Worm (Caenorhabditis elegans) whole organism, midembryonic: ENCODE results near the gene F53B7.4.

Experiments used
- cog-1 ChIP-seq: sonication (generic microtip); optimal IDR thresholded peaks from 2 replicates; lab custom pipeline; 2016; ENCODE audit warnings: missing genetic modification characterization, missing compliant biosample characterization
- klf-2 ChIP-seq: fragments of 200-800 bp; sonication (Bioruptor generic); conservative IDR thresholded peaks from 2 replicates; pipeline ENCODE4 v1.3.6; 2022; ENCODE audit warnings: missing genetic modification reagents, missing genetic modification characterization, missing compliant biosample characterization
- ref-1 ChIP-seq: fragments of 200-800 bp; sonication (Bioruptor generic); conservative IDR thresholded peaks from 2 replicates; pipeline ENCODE4 v1.3.6; 2022; ENCODE audit warnings: missing genetic modification reagents, missing genetic modification characterization, missing compliant biosample characterization
- tab-1 ChIP-seq: fragments of 200-800 bp; sonication (Bioruptor generic); IDR thresholded peaks from 2 replicates; pipeline ENCODE4 v1.3.6; 2022; ENCODE audit warnings: missing genetic modification characterization, missing compliant biosample characterization
- ztf-23 ChIP-seq: fragments of 200-800 bp; sonication (Bioruptor generic); IDR thresholded peaks from 2 replicates; pipeline ENCODE4 v1.3.6; 2022; ENCODE audit warnings: missing genetic modification reagents, missing genetic modification characterization, missing compliant biosample characterization
- ztf-29 ChIP-seq: fragments of 200-800 bp; sonication (Bioruptor generic); IDR thresholded peaks from 2 replicates; pipeline ENCODE4 v1.3.6; 2022; ENCODE audit warnings: missing genetic modification reagents, missing genetic modification characterization, missing compliant biosample characterization

DNA sequence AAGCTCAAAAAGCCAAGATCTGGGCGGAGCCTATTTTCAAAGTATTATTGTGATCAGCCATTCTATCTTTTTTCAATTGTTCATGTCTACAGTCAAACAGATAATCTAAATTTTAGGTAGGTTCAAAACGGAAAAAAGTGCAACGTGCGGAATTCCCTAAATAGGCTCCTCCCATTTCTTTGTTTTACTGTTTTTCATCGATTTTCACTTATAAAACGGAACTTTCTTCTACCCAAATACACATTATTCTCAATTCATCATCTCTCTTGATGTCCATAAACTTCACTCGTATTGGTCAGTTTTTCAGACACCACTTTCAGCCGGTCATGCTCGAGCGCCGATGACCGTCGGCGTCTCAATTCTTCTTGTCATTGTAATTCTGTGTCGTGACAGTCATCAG is 3.5 kb downstream of the F53B7.4 start, which contains the start of gene F53B7.7:
- TF ChIP-seq klf-2 (GFP tag; lab: Robert Waterston, UW) (no peak), ref-1 (GFP tag; lab: Robert Waterston, UW) (no peak), cog-1 (tag; lab: Kevin White, UChicago) (no peak), ztf-29 (GFP tag; lab: Robert Waterston, UW) (no peak), ztf-23 (GFP tag; lab: Robert Waterston, UW) (no peak), tab-1 (GFP tag; lab: Robert Waterston, UW) (no peak)
